Worm (Caenorhabditis elegans): ENCODE data around the gene fbxa-72.

The fbxa-72 gene

DNA sequence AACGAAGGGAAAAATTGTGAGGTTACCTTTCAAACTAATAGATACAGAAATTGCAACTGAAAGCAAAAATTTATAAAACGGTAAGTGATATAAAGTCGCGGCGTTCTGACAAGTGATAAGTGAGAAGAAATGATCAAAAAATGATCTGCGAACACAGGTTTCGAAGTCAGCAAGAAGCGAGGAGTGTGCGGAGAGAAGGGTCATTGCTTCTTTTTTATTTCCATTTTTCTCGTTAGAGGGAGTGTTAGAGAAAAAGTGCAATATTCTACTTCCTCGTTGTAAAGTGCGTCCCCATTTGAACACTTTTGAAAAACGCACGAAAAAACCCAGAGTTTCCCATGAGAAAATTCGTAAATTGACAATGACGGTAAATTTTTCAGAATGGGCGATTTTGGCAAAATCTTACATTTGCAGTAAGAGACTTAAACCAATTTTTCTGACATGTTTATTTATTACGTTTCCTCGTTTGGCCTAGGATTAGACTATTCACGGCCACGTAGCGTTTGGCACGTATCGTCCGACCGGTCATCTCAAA, at the start of gene fbxa-72, which contains the start of gene srx-21:
TSS of gene fbxa-72 (minus strand) at position 204 of the 535 bp plus-strand sequence.
TSS of gene srx-21 (plus strand) at position 485 of the 535 bp plus-strand sequence.
- TF ChIP-seq dmd-6 (GFP tag; IDR thresholded peaks at IDR 0.05) = peak; percentile 75
- no peak for TF ChIP-seq tag-97 (GFP tag; IDR thresholded peaks at IDR 0.05)
- peak; percentile 51 for TF ChIP-seq nhr-25 (tag; optimal IDR thresholded peaks at IDR 0.05; ENCODE audit: borderline replicate concordance, insufficient read depth)
- no peak for TF ChIP-seq lim-7 (GFP tag; IDR thresholded peaks at IDR 0.05)
- TF ChIP-seq jun-1 (tag; optimal IDR thresholded peaks at IDR 0.05) = no peak
- no peak for TF ChIP-seq ama-1 (optimal IDR thresholded peaks at IDR 0.05)
- no peak for TF ChIP-seq mdt-29 (GFP tag; IDR thresholded peaks at IDR 0.05)
- TF ChIP-seq unc-62 (GFP tag; optimal IDR thresholded peaks at IDR 0.05 in 1 of 2) = peak in 1 of 2 experiments; percentile 80
- TF ChIP-seq unc-62 (tag; optimal IDR thresholded peaks at IDR 0.05) = no peak
- no peak for TF ChIP-seq php-3 (GFP tag; IDR thresholded peaks at IDR 0.05)
- peak in 1 of 2 experiments; percentile 57 for TF ChIP-seq hif-1 (tag; optimal IDR thresholded peaks at IDR 0.05)
- TF ChIP-seq duxl-1 (tag; optimal IDR thresholded peaks at IDR 0.05; ENCODE audit: poor library complexity) = peak; percentile 17
- no peak for TF ChIP-seq nhr-42 (GFP tag; IDR thresholded peaks at IDR 0.05)
- no peak for TF ChIP-seq gei-8 (GFP tag; optimal IDR thresholded peaks at IDR 0.05)
- no peak for TF ChIP-seq cey-2 (tag; optimal IDR thresholded peaks at IDR 0.05; ENCODE audit: borderline replicate concordance, insufficient read depth)
- no peak for TF ChIP-seq Y48G9A.11 (GFP tag; IDR thresholded peaks at IDR 0.05)
- no peak for TF ChIP-seq ceh-20 (GFP tag; IDR thresholded peaks at IDR 0.05)
- TF ChIP-seq ctbp-1 (GFP tag; IDR thresholded peaks at IDR 0.05) = no peak
- TF ChIP-seq dve-1 (tag; optimal IDR thresholded peaks at IDR 0.05; ENCODE audit: insufficient read depth) = peak; percentile 43
- no peak for TF ChIP-seq T20F7.1 (GFP tag; optimal IDR thresholded peaks at IDR 0.05)
- peak in 1 of 2 experiments; percentile 28 for TF ChIP-seq mdl-1 (tag; optimal IDR thresholded peaks at IDR 0.05)
- TF ChIP-seq madf-9 (GFP tag; conservative IDR thresholded peaks at IDR 0.05) = no peak
- TF ChIP-seq lin-1 (GFP tag; IDR thresholded peaks at IDR 0.05) = no peak
- no peak for TF ChIP-seq lin-15B (tag; optimal IDR thresholded peaks at IDR 0.05)
- peak; percentile 44 for TF ChIP-seq mes-2 (tag; optimal IDR thresholded peaks at IDR 0.05; ENCODE audit: poor library complexity, severe bottlenecking)
- TF ChIP-seq snpc-4 (tag; optimal IDR thresholded peaks at IDR 0.05) = no peak
- TF ChIP-seq zag-1 (tag; optimal IDR thresholded peaks at IDR 0.05) = no peak
- TF ChIP-seq Y5F2A.4 (GFP tag; optimal IDR thresholded peaks at IDR 0.05) = no peak
- TF ChIP-seq D1046.2 (GFP tag; IDR thresholded peaks at IDR 0.05) = no peak
- TF ChIP-seq egl-43 (GFP tag; IDR thresholded peaks at IDR 0.05) = no peak
- TF ChIP-seq lsy-2 (tag; optimal IDR thresholded peaks at IDR 0.05) = no peak
- no peak for TF ChIP-seq egl-27 (tag; optimal IDR thresholded peaks at IDR 0.05)
- TF ChIP-seq nhr-77 (tag; optimal IDR thresholded peaks at IDR 0.05) = peak; percentile 52
- no peak for TF ChIP-seq daf-19 (GFP tag; conservative IDR thresholded peaks at IDR 0.05)
- TF ChIP-seq daf-16 (GFP tag; optimal IDR thresholded peaks at IDR 0.05) = no peak
- TF ChIP-seq daf-16 (tag; optimal IDR thresholded peaks at IDR 0.05) = no peak
- peak; percentile 52 for TF ChIP-seq hlh-11 (tag; optimal IDR thresholded peaks at IDR 0.05)
- peak; percentile 90 for TF ChIP-seq nhr-28 (tag; optimal IDR thresholded peaks at IDR 0.05)
- TF ChIP-seq snpc-1.2 (GFP tag; IDR thresholded peaks at IDR 0.05) = no peak
- TF ChIP-seq daf-12 (tag; optimal IDR thresholded peaks at IDR 0.05) = no peak
- TF ChIP-seq aha-1 (tag) = peak; percentile 65
- no peak for TF ChIP-seq ceh-62 (tag; optimal IDR thresholded peaks at IDR 0.05)
- TF ChIP-seq pqm-1 (tag; optimal IDR thresholded peaks at IDR 0.05) = peak; percentile 62
- TF ChIP-seq vab-7 (GFP tag; IDR thresholded peaks at IDR 0.05) = no peak
- TF ChIP-seq Y105C5A.15 (GFP tag; IDR thresholded peaks at IDR 0.05) = no peak
- TF ChIP-seq mxl-3 (GFP tag; optimal IDR thresholded peaks at IDR 0.05) = peak; percentile 36
- no peak for TF ChIP-seq hmg-1.1 (GFP tag; IDR thresholded peaks at IDR 0.05)
- no peak for TF ChIP-seq zip-2 (tag; optimal IDR thresholded peaks at IDR 0.05)
